Worm (Caenorhabditis elegans): Measurements from ENCODE around the gene F41C3.7.

DNA sequence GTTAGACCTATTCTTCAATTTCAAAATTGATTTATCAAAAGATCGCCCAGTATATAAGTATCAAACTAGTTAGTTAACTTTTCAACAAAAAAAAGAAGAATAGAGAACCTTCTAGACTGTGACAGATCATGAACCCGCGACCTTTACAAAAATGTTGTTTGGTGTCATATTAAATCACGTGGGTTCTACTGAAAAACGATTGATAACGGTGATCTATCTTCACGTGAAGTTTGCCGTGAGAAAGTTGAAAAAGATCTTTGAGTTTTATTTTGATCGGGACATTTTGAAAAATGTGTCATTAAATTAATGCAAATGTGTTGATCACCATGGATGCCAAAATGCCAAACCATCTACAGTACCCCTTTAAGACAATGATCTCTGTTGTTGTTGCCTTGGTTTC is 18.5 kb downstream of the F41C3.7 start:
- TF ChIP-seq him-1 (tag; optimal IDR thresholded peaks at IDR 0.05) (no peak), dao-5 (tag; optimal IDR thresholded peaks at IDR 0.05) (no peak), W03F9.2 (tag; optimal IDR thresholded peaks at IDR 0.05) (no peak)
